Fruit fly (Drosophila melanogaster): ENCODE results near the gene Btk.
A peak's percentile ranks its signal among the peaks of the same experiment; 100 is the strongest.

Gene Btk

DNA sequence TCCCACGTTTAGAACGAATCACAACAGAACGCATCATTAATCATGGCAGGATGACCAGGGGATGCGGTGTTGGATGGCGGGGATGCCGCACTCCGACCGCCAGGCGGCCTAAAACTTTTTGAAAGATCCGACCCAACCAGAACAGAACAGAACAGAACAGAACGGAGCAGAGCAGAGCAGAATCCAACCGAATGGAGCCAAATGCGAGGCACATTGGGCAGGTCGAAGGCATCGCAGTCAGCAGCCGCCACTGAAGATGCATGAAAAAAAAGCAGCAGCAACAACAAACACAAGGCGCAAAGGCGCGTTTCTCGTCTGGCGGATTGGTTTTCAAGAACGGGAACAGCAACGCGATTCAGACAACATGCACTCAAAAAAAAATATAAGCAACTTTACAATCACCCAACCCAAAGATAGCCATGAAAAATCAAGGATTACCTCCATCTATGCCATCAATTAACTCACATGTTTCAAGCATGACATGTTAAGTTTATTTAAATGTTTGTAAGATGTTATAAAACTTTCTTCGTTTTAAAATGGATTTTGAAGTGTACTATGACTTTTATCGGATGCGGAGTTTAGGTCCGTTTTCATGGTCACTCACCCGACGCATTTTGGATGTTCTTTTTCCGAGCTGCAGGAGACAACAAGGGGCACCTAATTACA, 21.3 kb downstream of the Btk start (continued):
- TF ChIP-seq Nf-YB (GFP tag; optimal IDR thresholded peaks at IDR 0.05): peak; percentile 39
- TF ChIP-seq hth (optimal IDR thresholded peaks at IDR 0.05): no peak
- no peak for TF ChIP-seq eyg (GFP tag; optimal IDR thresholded peaks at IDR 0.05)
- TF ChIP-seq Dip3 (GFP tag; optimal IDR thresholded peaks at IDR 0.05): peak; percentile 7
- TF ChIP-seq tap (tag; optimal IDR thresholded peaks at IDR 0.05): peak; percentile 46
- TF ChIP-seq gcm2 (GFP tag; optimal IDR thresholded peaks at IDR 0.05): no peak
- no peak for TF ChIP-seq Poxn (GFP tag; IDR thresholded peaks at IDR 0.05)
- TF ChIP-seq Sox100B (GFP tag; optimal IDR thresholded peaks at IDR 0.05): peak; percentile 49
- TF ChIP-seq ftz-f1 (GFP tag; optimal IDR thresholded peaks at IDR 0.05): no peak
- peak; percentile 79 for TF ChIP-seq CG17361 (GFP tag; IDR thresholded peaks at IDR 0.05)
- peak; percentile 73 for TF ChIP-seq sim (GFP tag; IDR thresholded peaks at IDR 0.05)
- TF ChIP-seq CG11456 (GFP tag; IDR thresholded peaks at IDR 0.05): no peak
- TF ChIP-seq kah (GFP tag; optimal IDR thresholded peaks at IDR 0.05): no peak
- peak; percentile 18 for TF ChIP-seq lab (GFP tag; optimal IDR thresholded peaks at IDR 0.05)
- TF ChIP-seq MTF-1 (GFP tag; optimal IDR thresholded peaks at IDR 0.05; ENCODE audit: borderline replicate concordance): peak; percentile 48
- peak; percentile 89 for TF ChIP-seq CG17829 (tag; optimal IDR thresholded peaks at IDR 0.05)
- peak; percentile 56 for TF ChIP-seq Atf3 (GFP tag; optimal IDR thresholded peaks at IDR 0.05)
- TF ChIP-seq NK7.1 (GFP tag; optimal IDR thresholded peaks at IDR 0.05): no peak
- TF ChIP-seq TFAM (GFP tag; optimal IDR thresholded peaks at IDR 0.05): no peak
- peak; percentile 51 for TF ChIP-seq CG12219 (GFP tag; optimal IDR thresholded peaks at IDR 0.05)
- peak; percentile 69 for TF ChIP-seq Mes4 (GFP tag; optimal IDR thresholded peaks at IDR 0.05)
- TF ChIP-seq Ssrp (tag; optimal IDR thresholded peaks at IDR 0.05): peak; percentile 75
- no peak for TF ChIP-seq caup (GFP tag; optimal IDR thresholded peaks at IDR 0.05; ENCODE audit: severe bottlenecking)
- TF ChIP-seq psq (GFP tag; optimal IDR thresholded peaks at IDR 0.05): no peak
- peak; percentile 20 for TF ChIP-seq CG30020 (tag; optimal IDR thresholded peaks at IDR 0.05)
- TF ChIP-seq CG16779 (GFP tag; IDR thresholded peaks at IDR 0.05): no peak
- TF ChIP-seq Xrp1 (GFP tag; IDR thresholded peaks at IDR 0.05): peak; percentile 89
- peak; percentile 91 for TF ChIP-seq Med (GFP tag)
- peak; percentile 86 for TF ChIP-seq Spps (tag; optimal IDR thresholded peaks at IDR 0.05)
- no peak for TF ChIP-seq Ravus (GFP tag; IDR thresholded peaks at IDR 0.05)
- TF ChIP-seq inv (GFP tag; IDR thresholded peaks at IDR 0.05; ENCODE audit: partially characterized antibody): no peak
- peak; percentile 74 for TF ChIP-seq CG4820 (GFP tag; optimal IDR thresholded peaks at IDR 0.05)
- TF ChIP-seq CG17359 (tag; optimal IDR thresholded peaks at IDR 0.05): peak; percentile 48
- TF ChIP-seq Gug (GFP tag; IDR thresholded peaks at IDR 0.05): peak; percentile 46; the same call in 1 of the 4 replicates
- TF ChIP-seq CG15696 (tag; optimal IDR thresholded peaks at IDR 0.05): peak; percentile 86
- TF ChIP-seq Hey (tag; optimal IDR thresholded peaks at IDR 0.05): no peak
- no peak for TF ChIP-seq CG1792 (GFP tag; optimal IDR thresholded peaks at IDR 0.05)
- peak; percentile 17 for TF ChIP-seq maf-S (GFP tag; optimal IDR thresholded peaks at IDR 0.05)
- peak; percentile 50 for TF ChIP-seq stc (GFP tag; IDR thresholded peaks at IDR 0.05)
- no peak for TF ChIP-seq ERR (GFP tag; optimal IDR thresholded peaks at IDR 0.05)
- peak; percentile 22 for TF ChIP-seq Mad (GFP tag; optimal IDR thresholded peaks at IDR 0.05)
- TF ChIP-seq wor (GFP tag; IDR thresholded peaks at IDR 0.05): no peak; the same call in 1 of the 2 replicates
- TF ChIP-seq CG18599 (GFP tag; optimal IDR thresholded peaks at IDR 0.05): peak; percentile 20
- TF ChIP-seq CG13123 (GFP tag; optimal IDR thresholded peaks at IDR 0.05): peak; percentile 30
- no peak for TF ChIP-seq fu2 (GFP tag; optimal IDR thresholded peaks at IDR 0.05)
- TF ChIP-seq prd (optimal IDR thresholded peaks at IDR 0.05): no peak
- peak; percentile 82; the same call in 2 of the 3 replicates for TF ChIP-seq prd (GFP tag; IDR thresholded peaks at IDR 0.05)
- peak; percentile 64 for TF ChIP-seq CG8290 (GFP tag; optimal IDR thresholded peaks at IDR 0.05)
- TF ChIP-seq CG8290 (tag; optimal IDR thresholded peaks at IDR 0.05): no peak
- TF ChIP-seq CG8944 (GFP tag; optimal IDR thresholded peaks at IDR 0.05): peak; percentile 58
- TF ChIP-seq pfk (GFP tag; optimal IDR thresholded peaks at IDR 0.05): no peak

All from whole organism, embryonic.